Fruit fly (Drosophila melanogaster): ENCODE data around the gene Mcm3.

Mcm3 gene

DNA sequence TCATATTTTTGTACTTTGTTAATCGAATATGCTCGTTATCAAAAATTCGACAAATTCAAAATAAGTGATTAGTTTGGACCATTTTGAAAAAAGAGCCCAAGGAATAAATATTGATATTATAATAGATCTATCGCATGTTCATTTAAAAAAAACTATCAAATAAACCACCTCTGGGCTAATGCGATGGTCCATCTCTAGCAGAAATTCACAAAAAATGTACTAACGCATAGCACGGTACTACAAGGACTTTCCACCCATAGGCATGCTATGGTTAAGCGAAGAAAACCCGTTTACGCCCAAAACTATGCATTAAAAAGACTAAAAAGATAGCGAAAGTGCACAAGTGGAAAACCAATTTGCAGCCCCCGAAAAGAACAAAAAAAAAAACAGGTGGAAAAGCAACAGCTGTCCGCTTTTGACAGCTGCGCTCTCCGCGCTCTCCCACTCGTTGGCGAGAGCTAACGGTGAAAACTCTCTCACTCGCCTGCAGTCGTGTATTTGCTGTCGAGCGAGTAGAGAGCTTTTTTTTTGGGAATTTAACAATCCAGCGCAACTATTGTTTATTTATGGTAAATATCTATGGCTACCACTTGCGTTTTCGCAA lies 8.7 kb downstream of the Mcm3 start, which contains the start of gene CanB (continued):
- peak; percentile 74 for TF ChIP-seq Dll (GFP tag; IDR thresholded peaks at IDR 0.05; ENCODE audit: partially characterized antibody)
- TF ChIP-seq corto (GFP tag; optimal IDR thresholded peaks at IDR 0.05): no peak
- TF ChIP-seq CG11504 (tag; optimal IDR thresholded peaks at IDR 0.05): peak; percentile 17
- TF ChIP-seq sd (tag; optimal IDR thresholded peaks at IDR 0.05): peak; percentile 26
- peak in 1 of 2 experiments; percentile 51 for TF ChIP-seq Trl (optimal IDR thresholded peaks at IDR 0.05)
- no peak for TF ChIP-seq Trl (GFP tag; optimal IDR thresholded peaks at IDR 0.05)
- peak; percentile 94 for TF ChIP-seq scrt (GFP tag; optimal IDR thresholded peaks at IDR 0.05)
- no peak for TF ChIP-seq CG5953 (GFP tag; IDR thresholded peaks at IDR 0.05)
- TF ChIP-seq CG4404 (GFP tag; IDR thresholded peaks at IDR 0.05): no peak
- TF ChIP-seq h (optimal IDR thresholded peaks at IDR 0.05): no peak
- TF ChIP-seq Med (GFP tag): peak; percentile 88
- peak; percentile 29 for TF ChIP-seq gem (tag; optimal IDR thresholded peaks at IDR 0.05)
- no peak for TF ChIP-seq CG10462 (GFP tag; optimal IDR thresholded peaks at IDR 0.05)
- TF ChIP-seq klu (GFP tag; IDR thresholded peaks at IDR 0.05): no peak
- peak; percentile 72 for TF ChIP-seq Scr (GFP tag; IDR thresholded peaks at IDR 0.05; ENCODE audit: partially characterized antibody)
- no peak for TF ChIP-seq CG8478 (optimal IDR thresholded peaks at IDR 0.05)
- TF ChIP-seq nom (GFP tag; optimal IDR thresholded peaks at IDR 0.05): no peak
- TF ChIP-seq nmo (GFP tag; optimal IDR thresholded peaks at IDR 0.05): peak; percentile 28
- peak; percentile 32 for TF ChIP-seq CG12155 (GFP tag; optimal IDR thresholded peaks at IDR 0.05)
- TF ChIP-seq CG4424 (GFP tag; optimal IDR thresholded peaks at IDR 0.05): peak; percentile 13
- no peak for TF ChIP-seq maf-S (GFP tag; optimal IDR thresholded peaks at IDR 0.05)
- TF ChIP-seq CG12744 (GFP tag; optimal IDR thresholded peaks at IDR 0.05): peak; percentile 42
- TF ChIP-seq vvl (GFP tag; IDR thresholded peaks at IDR 0.05): 0 out of 2 replicates have a peak, but pooled peaks have one; percentile 31
- no peak for TF ChIP-seq ERR (GFP tag; optimal IDR thresholded peaks at IDR 0.05)
- TF ChIP-seq BEAF-32 (GFP tag; optimal IDR thresholded peaks at IDR 0.05): peak; percentile 74
- peak; percentile 31 for TF ChIP-seq gro (GFP tag; optimal IDR thresholded peaks at IDR 0.05)
- no peak for TF ChIP-seq shn (GFP tag; optimal IDR thresholded peaks at IDR 0.05)
- peak; percentile 41; the same call in 1 of the 2 replicates for TF ChIP-seq Rfx (GFP tag; IDR thresholded peaks at IDR 0.05)
- TF ChIP-seq Oli (tag; optimal IDR thresholded peaks at IDR 0.05): no peak
- peak; percentile 11 for TF ChIP-seq CoRest (tag; optimal IDR thresholded peaks at IDR 0.05)
- TF ChIP-seq ewg (GFP tag; optimal IDR thresholded peaks at IDR 0.05): peak; percentile 55
- TF ChIP-seq chif (GFP tag; optimal IDR thresholded peaks at IDR 0.05): peak in 1 of 2 experiments; percentile 2
- no peak for TF ChIP-seq repo (GFP tag; optimal IDR thresholded peaks at IDR 0.05)
- TF ChIP-seq pzg (GFP tag; optimal IDR thresholded peaks at IDR 0.05): peak; percentile 29
- peak; percentile 23 for TF ChIP-seq CG14710 (tag; optimal IDR thresholded peaks at IDR 0.05)
- TF ChIP-seq CG15514 (GFP tag; optimal IDR thresholded peaks at IDR 0.05): peak; percentile 34
- peak; percentile 5 for TF ChIP-seq CG9817 (tag; optimal IDR thresholded peaks at IDR 0.05)
- no peak for TF ChIP-seq Gug (GFP tag; IDR thresholded peaks at IDR 0.05)
- 0 out of 4 replicates have a peak, but pooled peaks have one; percentile 33 for TF ChIP-seq chinmo (GFP tag; IDR thresholded peaks at IDR 0.05; ENCODE audit: partially characterized antibody)
- no peak for TF ChIP-seq HmgD (GFP tag; optimal IDR thresholded peaks at IDR 0.05)
- peak; percentile 57 for TF ChIP-seq zen (tag; optimal IDR thresholded peaks at IDR 0.05)
- no peak for TF ChIP-seq Jarid2 (GFP tag; optimal IDR thresholded peaks at IDR 0.05)
- no peak for TF ChIP-seq vfl (GFP tag; optimal IDR thresholded peaks at IDR 0.05)
- TF ChIP-seq sc (optimal IDR thresholded peaks at IDR 0.05): no peak
- TF ChIP-seq sc (GFP tag; optimal IDR thresholded peaks at IDR 0.05): no peak
- no peak for TF ChIP-seq oc (tag; optimal IDR thresholded peaks at IDR 0.05)
- peak; percentile 38; the same call in 1 of the 2 replicates for TF ChIP-seq inv (GFP tag; IDR thresholded peaks at IDR 0.05; ENCODE audit: partially characterized antibody)
- peak; percentile 4 for TF ChIP-seq Dp (GFP tag; optimal IDR thresholded peaks at IDR 0.05)
- TF ChIP-seq Ets97D (GFP tag; optimal IDR thresholded peaks at IDR 0.05): peak; percentile 70
- TF ChIP-seq ro (GFP tag; IDR thresholded peaks at IDR 0.05): no peak
